Fruit fly (Drosophila melanogaster) whole organism, embryonic: ENCODE data around the gene CG13074.

Source experiments
- CG12104 ChIP-seq: fragments of 200-800 bp; sonication (Bioruptor generic); optimal IDR thresholded peaks from 3 replicates; lab custom pipeline; 2016; ENCODE audit warnings: missing biosample characterization, missing genetic modification characterization
- CG8944 ChIP-seq: fragments of 200-800 bp; sonication (Bioruptor generic); optimal IDR thresholded peaks from 3 replicates; lab custom pipeline; 2016; ENCODE audit warnings: missing biosample characterization, missing genetic modification characterization
- CkIIα-i1 ChIP-seq: fragments of 200-800 bp; sonication (Bioruptor generic); IDR thresholded peaks from 2 replicates; pipeline ENCODE4 v1.3.6; 2022; ENCODE audit warnings: missing biosample characterization, missing genetic modification characterization

DNA sequence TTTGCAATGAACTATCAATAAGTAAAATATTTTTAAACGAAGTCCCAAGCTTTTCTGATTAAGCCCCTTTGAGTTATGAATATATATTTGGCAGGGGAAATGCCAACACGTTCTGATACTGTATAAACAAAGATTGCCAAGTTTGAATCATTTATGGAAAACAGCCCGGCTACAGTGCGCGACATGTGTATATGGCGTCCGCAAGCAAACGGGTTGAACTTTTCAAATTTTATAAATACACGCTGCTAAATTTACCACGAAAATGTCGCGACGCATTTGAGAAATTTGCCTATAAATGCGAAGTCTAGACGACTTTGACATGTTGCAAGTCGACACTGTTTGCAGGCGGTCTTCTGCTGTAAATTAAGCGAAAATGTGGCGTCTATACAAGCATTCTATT, 49.2 kb downstream of the CG13074 start:
- TF ChIP-seq CkIIα-i1 (GFP tag; lab: Robert Waterston, UW), result no peak
- TF ChIP-seq CG12104, result no peak
- TF ChIP-seq CG8944 (GFP tag; lab: Kevin White, UChicago), result no peak
